Worm (Caenorhabditis elegans) whole organism, L4 larva: ENCODE data around the gene ZK643.5.

Experiments
- D1046.2 ChIP-seq: fragments of 200-800 bp; sonication (Bioruptor generic); IDR thresholded peaks from 2 replicates; pipeline ENCODE4 v1.3.6; 2022; ENCODE audit warnings: missing genetic modification characterization, missing compliant biosample characterization
- T26A8.4 ChIP-seq: fragments of 200-800 bp; sonication (Bioruptor generic); IDR thresholded peaks from 2 replicates; pipeline ENCODE4 v1.3.6; 2022; ENCODE audit warnings: missing genetic modification characterization, missing compliant biosample characterization
- Y105C5A.15 ChIP-seq: fragments of 200-800 bp; sonication (Bioruptor generic); IDR thresholded peaks from 2 replicates; pipeline ENCODE4 v1.3.6; 2022; ENCODE audit warnings: missing genetic modification characterization, missing compliant biosample characterization
- Y5F2A.4 ChIP-seq: fragments of 200-800 bp; sonication (Bioruptor generic); optimal IDR thresholded peaks from 2 replicates; lab custom pipeline; 2018; ENCODE audit warnings: mild to moderate bottlenecking, missing genetic modification characterization, missing compliant biosample characterization
- aha-1 ChIP-seq: fragments of 150-350 bp; peaks from one replicate; lab custom pipeline; 2014; ENCODE audit warnings: missing biosample characterization, missing genetic modification characterization
- aly-2 ChIP-seq: sonication (generic microtip); optimal IDR thresholded peaks from 2 replicates; lab custom pipeline; 2018; ENCODE audit warnings: missing biosample characterization, missing genetic modification characterization
- arid-1 ChIP-seq: fragments of 200-800 bp; sonication (Bioruptor generic); conservative IDR thresholded peaks from 2 replicates; pipeline ENCODE4 v1.3.6; 2022; ENCODE audit warnings: missing genetic modification reagents, missing genetic modification characterization, missing compliant biosample characterization
- ctbp-1 ChIP-seq: fragments of 200-800 bp; sonication (Bioruptor generic); IDR thresholded peaks from 2 replicates; pipeline ENCODE4 v1.3.6; 2022; ENCODE audit warnings: missing genetic modification reagents, missing genetic modification characterization, missing compliant biosample characterization
- daf-16 ChIP-seq, 3 experiments: sonication (generic microtip); optimal IDR thresholded peaks; 2 replicates each; lab custom pipeline; 2016 to 2017; ENCODE audit warnings: missing genetic modification characterization in 3 of 3, missing genetic modification reagents in 3 of 3, mild to moderate bottlenecking in 2 of 3, missing compliant biosample characterization in 2 of 3, missing biosample characterization in 1 of 3, moderate library complexity in 1 of 3
- daf-19 ChIP-seq: fragments of 200-800 bp; sonication (Bioruptor generic); conservative IDR thresholded peaks from 2 replicates; pipeline ENCODE4 v1.3.6; 2022; ENCODE audit warnings: missing genetic modification characterization, missing compliant biosample characterization
- dmd-6 ChIP-seq: fragments of 200-800 bp; sonication (Bioruptor generic); IDR thresholded peaks from 2 replicates; pipeline ENCODE4 v1.3.6; 2022; ENCODE audit warnings: missing genetic modification reagents, missing genetic modification characterization, missing compliant biosample characterization
- dmd-9 ChIP-seq: fragments of 200-800 bp; sonication (Bioruptor generic); IDR thresholded peaks from 2 replicates; pipeline ENCODE4 v1.3.6; 2022; ENCODE audit warnings: missing genetic modification reagents, missing genetic modification characterization, missing compliant biosample characterization
- dpl-1 ChIP-seq: fragments of 150-350 bp; optimal IDR thresholded peaks from 2 replicates; lab custom pipeline; 2014; ENCODE audit warnings: missing biosample characterization, missing genetic modification reagents, missing genetic modification characterization
- duxl-1 ChIP-seq: sonication (generic microtip); optimal IDR thresholded peaks from 2 replicates; lab custom pipeline; 2016; ENCODE audit warnings: mild to moderate bottlenecking, missing genetic modification characterization, moderate library complexity, missing compliant biosample characterization; ENCODE audit not compliant: poor library complexity
- dve-1 ChIP-seq: sonication (generic microtip); optimal IDR thresholded peaks from 2 replicates; lab custom pipeline; 2017; ENCODE audit warnings: antibody characterized with exemption, mild to moderate bottlenecking, missing genetic modification characterization, missing compliant biosample characterization; ENCODE audit not compliant: insufficient read depth
- egl-27 ChIP-seq: sonication (generic microtip); optimal IDR thresholded peaks from 3 replicates; lab custom pipeline; 2017; ENCODE audit warnings: missing biosample characterization, missing genetic modification reagents, missing genetic modification characterization
- fkh-10 ChIP-seq: fragments of 150-350 bp; optimal IDR thresholded peaks from 2 replicates; lab custom pipeline; 2014; ENCODE audit warnings: missing biosample characterization, missing genetic modification reagents, missing genetic modification characterization
- hlh-30 ChIP-seq: sonication (generic microtip); optimal IDR thresholded peaks from 2 replicates; lab custom pipeline; 2017; ENCODE audit warnings: antibody characterized with exemption, mild to moderate bottlenecking, missing genetic modification characterization, missing compliant biosample characterization; ENCODE audit not compliant: insufficient read depth
- lin-15B ChIP-seq: fragments of 150-350 bp; sonication (generic microtip); optimal IDR thresholded peaks from 3 replicates; lab custom pipeline; 2014; ENCODE audit warnings: missing biosample characterization, missing genetic modification characterization
- lin-29 ChIP-seq: fragments of 200-800 bp; sonication (Bioruptor generic); IDR thresholded peaks from 2 replicates; pipeline ENCODE4 v1.3.6; 2022; ENCODE audit warnings: missing genetic modification reagents, missing genetic modification characterization, missing compliant biosample characterization
- lin-38 ChIP-seq: fragments of 200-800 bp; sonication (Bioruptor generic); IDR thresholded peaks from 2 replicates; pipeline ENCODE4 v1.3.6; 2022; ENCODE audit warnings: missing genetic modification reagents, missing genetic modification characterization, missing compliant biosample characterization
- lin-39 ChIP-seq: fragments of 150-350 bp; optimal IDR thresholded peaks from 2 replicates; lab custom pipeline; 2014; ENCODE audit warnings: missing biosample characterization, missing genetic modification reagents, missing genetic modification characterization
- lir-3 ChIP-seq: sonication (generic microtip); optimal IDR thresholded peaks from 2 replicates; lab custom pipeline; 2016; ENCODE audit warnings: mild to moderate bottlenecking, missing genetic modification characterization, missing compliant biosample characterization
- madf-9 ChIP-seq: fragments of 200-800 bp; sonication (Bioruptor generic); conservative IDR thresholded peaks from 2 replicates; pipeline ENCODE4 v1.3.6; 2022; ENCODE audit warnings: missing genetic modification reagents, missing genetic modification characterization, missing compliant biosample characterization
- mdt-29 ChIP-seq: fragments of 200-800 bp; sonication (Bioruptor generic); IDR thresholded peaks from 2 replicates; pipeline ENCODE4 v1.3.6; 2022; ENCODE audit warnings: missing genetic modification reagents, missing genetic modification characterization, missing compliant biosample characterization
- mes-2 ChIP-seq: sonication (generic microtip); optimal IDR thresholded peaks from 2 replicates; lab custom pipeline; 2016; ENCODE audit warnings: missing genotype, mild to moderate bottlenecking, missing genetic modification characterization, missing compliant biosample characterization; ENCODE audit not compliant: poor library complexity, severe bottlenecking
- nhr-10 ChIP-seq: fragments of 150-350 bp; optimal IDR thresholded peaks from 2 replicates; lab custom pipeline; 2014; ENCODE audit warnings: missing biosample characterization, missing genetic modification characterization
- nhr-102 ChIP-seq: sonication (generic microtip); optimal IDR thresholded peaks from 2 replicates; lab custom pipeline; 2016; ENCODE audit warnings: mild to moderate bottlenecking, missing genetic modification characterization, moderate library complexity, missing compliant biosample characterization
- nhr-237 ChIP-seq: sonication (generic microtip); optimal IDR thresholded peaks from 2 replicates; lab custom pipeline; 2017; ENCODE audit warnings: missing biosample characterization, missing genetic modification characterization
- nhr-28 ChIP-seq: fragments of 150-350 bp; optimal IDR thresholded peaks from 2 replicates; lab custom pipeline; 2014; ENCODE audit warnings: missing biosample characterization, missing genetic modification characterization
- nhr-41 ChIP-seq: fragments of 200-800 bp; sonication (Bioruptor generic); IDR thresholded peaks from 2 replicates; pipeline ENCODE4 v1.3.6; 2022; ENCODE audit warnings: missing genetic modification reagents, missing genetic modification characterization, missing compliant biosample characterization
- nhr-77 ChIP-seq: fragments of 150-350 bp; optimal IDR thresholded peaks from 2 replicates; lab custom pipeline; 2014; ENCODE audit warnings: missing biosample characterization, missing genetic modification characterization
- pha-4 ChIP-seq, 2 experiments: fragments of 150-350 bp in 1 of 2; fragments of 200-800 bp in 1 of 2; sonication (Bioruptor generic) in 1 of 2; IDR thresholded peaks in 1 of 2; optimal IDR thresholded peaks in 1 of 2; 2 replicates each; pipeline versions ENCODE4 v1.3.6 to Lab custom; 2014 to 2022; ENCODE audit warnings: missing genetic modification characterization in 2 of 2, missing genetic modification reagents in 2 of 2, missing biosample characterization in 1 of 2, missing compliant biosample characterization in 1 of 2
- pqm-1 ChIP-seq: sonication (generic microtip); optimal IDR thresholded peaks from 2 replicates; lab custom pipeline; 2017; ENCODE audit warnings: missing biosample characterization, missing genetic modification characterization
- rbr-2 ChIP-seq: sonication (generic microtip); optimal IDR thresholded peaks from 2 replicates; lab custom pipeline; 2016; ENCODE audit warnings: missing genotype, missing genetic modification characterization, missing compliant biosample characterization
- set-16 ChIP-seq: fragments of 200-800 bp; sonication (Bioruptor generic); IDR thresholded peaks from 2 replicates; pipeline ENCODE4 v1.3.6; 2022; ENCODE audit warnings: missing genetic modification reagents, missing genetic modification characterization, missing compliant biosample characterization
- skn-1 ChIP-seq: fragments of 150-350 bp; optimal IDR thresholded peaks from 2 replicates; lab custom pipeline; 2014; ENCODE audit warnings: missing biosample characterization, missing genetic modification characterization
- spr-1 ChIP-seq: sonication (generic microtip); optimal IDR thresholded peaks from 2 replicates; lab custom pipeline; 2016; ENCODE audit warnings: mild to moderate bottlenecking, missing genetic modification characterization, missing compliant biosample characterization
- tag-97 ChIP-seq: fragments of 200-800 bp; sonication (Bioruptor generic); IDR thresholded peaks from 2 replicates; pipeline ENCODE4 v1.3.6; 2022; ENCODE audit warnings: missing genetic modification characterization, missing compliant biosample characterization
- unc-39 ChIP-seq: sonication (generic microtip); optimal IDR thresholded peaks from 2 replicates; lab custom pipeline; 2017; ENCODE audit warnings: missing biosample characterization, missing genetic modification characterization
- unc-62 ChIP-seq, 3 experiments: fragments of 150-350 bp in 1 of 3; sonication (generic microtip); optimal IDR thresholded peaks in 2 of 3; peaks in 1 of 3; 1 replicate in 1 of 3; 2 replicates in 2 of 3; lab custom pipeline; 2014 to 2017; ENCODE audit warnings: missing biosample characterization in 3 of 3, missing genetic modification characterization in 3 of 3, missing genetic modification reagents in 3 of 3, missing genotype in 1 of 3

ZK643.5 gene

DNA sequence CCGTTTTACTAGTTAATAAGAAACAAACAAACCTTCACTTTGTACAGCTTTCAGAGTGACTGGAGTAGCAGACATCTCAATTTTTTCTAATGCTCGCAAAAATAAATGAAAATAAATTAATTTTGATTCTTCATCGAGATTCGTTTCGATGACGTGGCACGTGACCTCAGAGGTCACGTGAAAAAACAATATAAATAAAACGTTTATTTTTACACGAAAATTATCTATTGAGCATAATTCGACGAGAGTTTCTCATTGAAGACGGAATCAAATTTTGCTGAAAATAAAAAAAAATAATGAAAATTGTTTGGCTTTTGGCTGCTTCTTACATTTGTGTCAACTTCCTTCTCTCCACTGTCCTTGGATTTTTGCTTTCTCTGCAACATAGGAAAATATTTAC is 45.9 kb upstream of the ZK643.5 start, which contains the start of gene rpn-6.2:
Gene rpn-6.2, minus strand, starts transcription at position 101 of the 400 bp plus-strand sequence.
- TF ChIP-seq tag-97 = no peak
- TF ChIP-seq lin-15B (tag; lab: Kevin White, UChicago) = no peak
- no peak for TF ChIP-seq daf-19 (GFP tag; lab: Robert Waterston, UW)
- no peak for TF ChIP-seq rbr-2 (tag; lab: Kevin White, UChicago)
- no peak for TF ChIP-seq aly-2 (tag; lab: Kevin White, UChicago)
- no peak for TF ChIP-seq hlh-30 (tag; lab: Kevin White, UChicago)
- no peak for TF ChIP-seq nhr-10 (tag; lab: Kevin White, UChicago)
- no peak for TF ChIP-seq mdt-29
- no peak for TF ChIP-seq dve-1
- TF ChIP-seq nhr-237 (tag; lab: Kevin White, UChicago) = no peak
- no peak for TF ChIP-seq ctbp-1
- TF ChIP-seq lin-29 (GFP tag; lab: Robert Waterston, UW) = no peak
- TF ChIP-seq duxl-1 = no peak
- no peak for TF ChIP-seq skn-1 (tag; lab: Kevin White, UChicago)
- TF ChIP-seq dmd-9 (GFP tag; lab: Robert Waterston, UW) = no peak
- TF ChIP-seq set-16 (GFP tag; lab: Robert Waterston, UW) = no peak
- no peak for TF ChIP-seq nhr-41 (GFP tag; lab: Robert Waterston, UW)
- TF ChIP-seq Y105C5A.15 (GFP tag; lab: Robert Waterston, UW) = no peak
- no peak for TF ChIP-seq arid-1 (GFP tag; lab: Robert Waterston, UW)
- TF ChIP-seq, all 104 proteins: peak for 0

DNA sequence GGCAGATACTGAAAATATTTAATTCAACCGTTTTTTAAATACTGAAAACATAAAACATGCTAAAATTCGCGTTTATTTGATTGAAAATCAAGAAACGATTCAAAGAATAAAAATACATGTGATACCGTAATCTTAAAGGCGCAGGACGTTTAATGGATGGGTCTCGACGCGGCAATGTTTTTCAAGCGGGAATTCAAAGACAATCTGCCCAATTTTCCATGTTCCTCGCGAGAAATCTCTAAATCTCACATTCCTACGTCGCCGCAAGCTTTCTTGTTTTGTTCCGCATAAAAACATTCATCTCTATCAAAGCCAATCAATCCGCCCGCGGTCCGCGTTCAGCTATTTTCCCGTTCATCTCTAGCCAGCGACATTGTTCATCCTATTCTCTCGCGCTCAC is 45.5 kb upstream of the ZK643.5 start:
- TF ChIP-seq lin-38 (GFP tag; lab: Robert Waterston, UW) (0 out of 2 replicates have a peak, but pooled peaks have one; percentile 13), aha-1 (peak; percentile 51), lir-3 (no peak)

DNA sequence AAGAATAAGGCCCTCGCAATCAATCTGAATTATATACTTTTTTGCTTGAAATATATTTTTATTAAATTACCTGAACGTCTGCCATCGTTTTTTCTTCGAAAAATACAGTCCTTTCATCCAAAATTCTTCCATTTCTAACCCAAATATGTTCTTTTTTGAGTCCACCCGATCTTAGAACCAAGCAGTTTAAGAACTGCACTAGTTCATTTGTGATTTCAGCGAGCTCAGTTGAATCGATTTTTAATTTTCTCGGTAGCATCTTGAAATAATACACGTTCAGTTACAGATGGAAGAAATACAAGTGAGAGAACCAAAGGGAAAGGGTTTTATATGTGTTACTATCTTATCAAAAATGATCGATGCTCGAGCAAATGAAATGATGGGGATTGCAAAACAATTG is 43.5 kb upstream of the ZK643.5 start, which contains the start of gene F59B2.3:
Gene F59B2.3, minus strand, starts transcription at position 259 of the 400 bp plus-strand sequence.
- TF ChIP-seq aha-1 (peak; percentile 68), set-16 (GFP tag; lab: Robert Waterston, UW) (no peak), arid-1 (GFP tag; lab: Robert Waterston, UW) (0 out of 2 replicates have a peak, but pooled peaks have one; percentile 25), lin-38 (GFP tag; lab: Robert Waterston, UW) (0 out of 2 replicates have a peak, but pooled peaks have one; percentile 6), dmd-6 (GFP tag; lab: Robert Waterston, UW) (no peak), Y5F2A.4 (peak; percentile 4), pqm-1 (peak; percentile 35)
- TF ChIP-seq, all 104 proteins: peak for 5

DNA sequence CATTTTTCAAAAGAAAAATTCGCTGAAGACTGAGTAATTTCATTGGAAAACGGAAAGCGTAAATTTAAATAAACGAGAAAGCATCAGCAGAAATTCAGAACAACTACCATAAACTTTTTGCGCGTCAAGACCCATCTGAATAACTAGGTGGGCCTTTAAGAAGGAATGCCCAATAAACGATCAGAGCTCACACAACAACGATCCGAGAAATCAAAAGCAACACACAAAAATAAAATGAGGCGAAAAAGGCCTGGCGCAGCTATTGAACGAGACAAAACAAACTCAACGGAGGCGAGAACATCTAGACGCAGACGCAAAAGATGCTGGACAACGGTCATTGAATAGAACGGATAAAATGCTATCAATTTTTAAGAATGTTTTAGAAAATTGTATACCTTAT is 42.9 kb upstream of the ZK643.5 start:
- TF ChIP-seq mes-2 (tag; lab: Kevin White, UChicago) (no peak), egl-27 (no peak), dpl-1 (GFP tag; lab: Kevin White, UChicago) (no peak), T26A8.4 (GFP tag; lab: Robert Waterston, UW) (no peak), aha-1 (peak; percentile 57), madf-9 (no peak), nhr-28 (tag; lab: Kevin White, UChicago) (no peak), D1046.2 (no peak), pha-4 (GFP tag; IDR thresholded peaks at IDR 0.05; lab: Robert Waterston, UW) (no peak), pha-4 (tag; optimal IDR thresholded peaks at IDR 0.05; lab: Kevin White, UChicago) (no peak), nhr-77 (tag; lab: Kevin White, UChicago) (no peak), dmd-6 (GFP tag; lab: Robert Waterston, UW) (no peak), nhr-102 (tag; lab: Kevin White, UChicago) (no peak), rbr-2 (tag; lab: Kevin White, UChicago) (no peak), Y105C5A.15 (GFP tag; lab: Robert Waterston, UW) (no peak), unc-39 (no peak), lin-39 (tag; lab: Kevin White, UChicago) (no peak), dve-1 (peak; percentile 5), daf-16 (GFP tag; optimal IDR thresholded peaks at IDR 0.05; lab: Kevin White, UChicago) (no peak), daf-16 (tag; optimal IDR thresholded peaks at IDR 0.05; lab: Kevin White, UChicago) (no peak), unc-62 (GFP tag; optimal IDR thresholded peaks at IDR 0.05 in 1 of 2; lab: Kevin White, UChicago) (peak in 1 of 2 experiments; percentile 91), unc-62 (tag; optimal IDR thresholded peaks at IDR 0.05; lab: Kevin White, UChicago) (no peak), spr-1 (no peak), fkh-10 (GFP tag; lab: Kevin White, UChicago) (no peak)
